Worm (Caenorhabditis elegans): ENCODE results near the gene stdh-4.

DNA sequence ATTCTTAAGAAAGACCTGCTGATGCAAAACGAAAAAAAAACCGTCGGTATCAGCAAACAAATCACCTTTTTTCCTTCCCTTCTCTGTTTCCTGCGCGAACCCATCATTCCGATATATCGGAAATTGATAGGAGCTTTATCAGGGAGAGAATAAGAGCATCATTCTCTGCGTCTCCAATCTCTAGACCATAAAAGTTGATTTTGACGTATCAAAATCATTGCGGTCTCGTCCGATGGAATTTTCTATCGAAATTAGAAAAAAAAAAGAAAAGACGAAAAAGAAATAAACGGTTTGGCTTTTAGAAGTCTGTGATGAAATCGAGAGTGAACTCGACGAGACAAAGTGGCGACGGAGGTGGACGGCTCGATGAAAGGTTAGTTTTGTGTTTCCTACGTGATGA lies at the start of gene stdh-4:
- no peak for TF ChIP-seq ztf-11 (tag; optimal IDR thresholded peaks at IDR 0.05)
- TF ChIP-seq blmp-1 (tag; optimal IDR thresholded peaks at IDR 0.05), result no peak
- TF ChIP-seq sptf-1 (tag; optimal IDR thresholded peaks at IDR 0.05), result no peak
- no peak for TF ChIP-seq lin-13 (tag; optimal IDR thresholded peaks at IDR 0.05)
- no peak for TF ChIP-seq pha-4 (tag; optimal IDR thresholded peaks at IDR 0.05)
- no peak for TF ChIP-seq unc-62 (GFP tag; optimal IDR thresholded peaks at IDR 0.05)
- TF ChIP-seq nhr-76 (tag; optimal IDR thresholded peaks at IDR 0.05), result no peak
- no peak for TF ChIP-seq lsy-2 (tag; optimal IDR thresholded peaks at IDR 0.05)
- no peak for TF ChIP-seq nhr-237 (tag; optimal IDR thresholded peaks at IDR 0.05)
- no peak for TF ChIP-seq mep-1 (tag; optimal IDR thresholded peaks at IDR 0.05)
- no peak for TF ChIP-seq nhr-12 (tag; optimal IDR thresholded peaks at IDR 0.05)
- TF ChIP-seq M03D4.4 (tag; optimal IDR thresholded peaks at IDR 0.05), result no peak
- TF ChIP-seq snpc-4 (tag; optimal IDR thresholded peaks at IDR 0.05), result no peak
- no peak for TF ChIP-seq elt-3 (tag; optimal IDR thresholded peaks at IDR 0.05)
